Fruit fly (Drosophila melanogaster): Measurements from ENCODE around the gene CG14007.

- TF ChIP-seq fd96Ca (GFP tag; IDR thresholded peaks at IDR 0.05): no peak
- no peak for TF ChIP-seq gl (tag; optimal IDR thresholded peaks at IDR 0.05)
- TF ChIP-seq CG13204 (GFP tag; optimal IDR thresholded peaks at IDR 0.05): no peak
- TF ChIP-seq Snoo (tag; optimal IDR thresholded peaks at IDR 0.05): no peak
These were observed 24.7 kb upstream of the CG14007 start, which contains the start of gene CG11147 for dm6 chr2L:5741144-5741543.
